Fruit fly (Drosophila melanogaster) whole organism, embryonic: Measurements from ENCODE around the gene Cdc50.

ENCODE experiments used
- Atf6 ChIP-seq: fragments of 200-800 bp; sonication (Bioruptor generic); IDR thresholded peaks from 2 replicates; pipeline ENCODE4 v1.3.6; 2022; ENCODE audit warnings: missing biosample characterization, missing genetic modification characterization
- CG10147 ChIP-seq: fragments of 200-800 bp; sonication (Bioruptor generic); optimal IDR thresholded peaks from 2 replicates; lab custom pipeline; 2019; ENCODE audit warnings: missing biosample characterization, mild to moderate bottlenecking, missing genetic modification characterization, moderate library complexity
- CG18011 ChIP-seq: fragments of 200-800 bp; sonication (Bioruptor generic); optimal IDR thresholded peaks from 2 replicates; lab custom pipeline; 2017; ENCODE audit warnings: missing biosample characterization, missing genetic modification characterization, mild to moderate bottlenecking, moderate library complexity, missing genotype
- CG7786 ChIP-seq: fragments of 200-800 bp; sonication (Bioruptor generic); optimal IDR thresholded peaks from 2 replicates; lab custom pipeline; 2016; ENCODE audit warnings: missing biosample characterization, missing genetic modification characterization
- CG9609 ChIP-seq: fragments of 200-800 bp; sonication (Bioruptor generic); optimal IDR thresholded peaks from 3 replicates; lab custom pipeline; 2016; ENCODE audit warnings: missing biosample characterization, missing genetic modification characterization
- HLH4C ChIP-seq: fragments of 200-800 bp; sonication (Bioruptor generic); IDR thresholded peaks from 3 replicates; pipeline ENCODE4 v1.3.6; 2022; ENCODE audit warnings: missing biosample characterization, missing genetic modification characterization; ENCODE audit not compliant: partially characterized antibody
- Lhr ChIP-seq: fragments of 200-800 bp; sonication (Bioruptor generic); optimal IDR thresholded peaks from 3 replicates; lab custom pipeline; 2017; ENCODE audit warnings: mild to moderate bottlenecking, missing biosample characterization, missing genetic modification reagents, missing genetic modification characterization
- bcd ChIP-seq: fragments of 200-800 bp; sonication (Bioruptor generic); optimal IDR thresholded peaks from 2 replicates; lab custom pipeline; 2017; ENCODE audit warnings: missing biosample characterization, mild to moderate bottlenecking, missing genetic modification characterization
- inv ChIP-seq: fragments of 200-800 bp; sonication (Bioruptor generic); IDR thresholded peaks from 2 replicates; pipeline ENCODE4 v1.3.6; 2022; ENCODE audit warnings: missing biosample characterization, missing genetic modification characterization; ENCODE audit not compliant: partially characterized antibody

dm6 chrX:16449316-16449715, 8.2 kb upstream of the Cdc50 start:
- no peak for TF ChIP-seq CG7786 (GFP tag; lab: Kevin White, UChicago)
- no peak for TF ChIP-seq HLH4C
- no peak for TF ChIP-seq Atf6 (GFP tag; lab: Robert Waterston, UW)
- TF ChIP-seq CG9609 (GFP tag; lab: Kevin White, UChicago), result no peak
- no peak for TF ChIP-seq CG18011 (GFP tag; lab: Kevin White, UChicago)
- TF ChIP-seq CG10147 (GFP tag; lab: Kevin White, UChicago), result no peak
- TF ChIP-seq bcd, result no peak
- no peak for TF ChIP-seq inv (GFP tag; lab: Robert Waterston, UW)
- no peak for TF ChIP-seq Lhr (GFP tag; lab: Kevin White, UChicago)
